Fruit fly (Drosophila melanogaster) whole organism, adult: ENCODE results near the gene kin17.

Source experiments
- CG12768 ChIP-seq: fragments of 200-800 bp; sonication (Bioruptor generic); optimal IDR thresholded peaks from 2 replicates; lab custom pipeline; 2017; ENCODE audit warnings: missing biosample characterization, missing genetic modification characterization, mild to moderate bottlenecking, moderate library complexity, missing genetic modification reagents
- CG33017 ChIP-seq: fragments of 200-800 bp; sonication (Bioruptor generic); optimal IDR thresholded peaks from 2 replicates; lab custom pipeline; 2018; ENCODE audit warnings: missing biosample characterization, mild to moderate bottlenecking, missing genetic modification characterization, moderate library complexity
- CG7101 ChIP-seq: fragments of 200-800 bp; sonication (Bioruptor generic); optimal IDR thresholded peaks from 2 replicates; lab custom pipeline; 2018; ENCODE audit warnings: missing biosample characterization, mild to moderate bottlenecking, missing genetic modification characterization, moderate library complexity
- bab1 ChIP-seq: fragments of 200-800 bp; sonication (Bioruptor generic); optimal IDR thresholded peaks from 3 replicates; lab custom pipeline; 2019; ENCODE audit warnings: missing biosample characterization, mild to moderate bottlenecking, missing genetic modification characterization, moderate library complexity
- cic ChIP-seq: fragments of 200-800 bp; sonication (Bioruptor generic); optimal IDR thresholded peaks from 2 replicates; lab custom pipeline; 2017; ENCODE audit warnings: missing biosample characterization, mild to moderate bottlenecking, missing genetic modification characterization, moderate library complexity
- tj ChIP-seq: fragments of 200-800 bp; sonication (Bioruptor generic); optimal IDR thresholded peaks from 3 replicates; lab custom pipeline; 2017; ENCODE audit warnings: missing biosample characterization, mild to moderate bottlenecking, missing genetic modification characterization, moderate library complexity

dm6 chr3L:20361389-20361788 is 4.8 kb downstream of the kin17 start, which contains the start of gene Prim2:
- no peak for TF ChIP-seq CG7101 (tag; lab: Kevin White, UChicago)
- TF ChIP-seq CG12768 = no peak
- TF ChIP-seq CG33017 (tag; lab: Kevin White, UChicago) = no peak
- TF ChIP-seq bab1 (GFP tag; lab: Kevin White, UChicago) = peak; percentile 30
- no peak for TF ChIP-seq tj (GFP tag; lab: Kevin White, UChicago)
- TF ChIP-seq cic = no peak
